Fruit fly (Drosophila melanogaster): ENCODE data around the gene CG31019.

DNA sequence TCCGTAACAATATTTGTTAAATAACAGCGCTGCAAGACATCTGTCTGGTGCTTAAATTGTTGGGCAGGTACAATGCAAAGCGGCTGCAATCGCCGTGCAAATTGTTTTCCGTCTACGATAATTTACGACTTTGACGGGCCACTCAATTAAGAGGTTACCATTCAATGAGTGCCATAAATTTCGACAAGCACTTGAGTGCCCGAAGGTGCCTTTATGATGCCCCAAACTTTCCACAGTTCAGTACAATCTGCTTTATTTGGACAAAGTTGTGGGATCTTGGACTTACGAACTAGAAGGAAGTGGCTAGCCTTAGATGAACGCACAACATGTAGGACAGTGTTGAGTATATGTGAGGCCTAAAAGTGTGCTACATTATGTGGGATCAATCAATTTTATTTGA, 4.1 kb upstream of the CG31019 start:
- TF ChIP-seq cnc (optimal IDR thresholded peaks at IDR 0.05) (no peak), CG33017 (tag; optimal IDR thresholded peaks at IDR 0.05) (no peak), CG5204 (GFP tag; optimal IDR thresholded peaks at IDR 0.05) (no peak)
